Worm (Caenorhabditis elegans) whole organism, L4 larva: ENCODE measurements around the gene lin-3.

Source experiments
- D1046.2 ChIP-seq: fragments of 200-800 bp; sonication (Bioruptor generic); IDR thresholded peaks from 2 replicates; pipeline ENCODE4 v1.3.6; 2022; ENCODE audit warnings: missing genetic modification characterization, missing compliant biosample characterization
- F44E2.7 ChIP-seq: fragments of 200-800 bp; sonication (Bioruptor generic); IDR thresholded peaks from 2 replicates; pipeline ENCODE4 v2.1.2; 2022; ENCODE audit warnings: missing genetic modification characterization, missing compliant biosample characterization
- F49E8.2 ChIP-seq: sonication (generic microtip); optimal IDR thresholded peaks from 2 replicates; lab custom pipeline; 2016; ENCODE audit warnings: missing compliant biosample characterization, mild to moderate bottlenecking, missing genetic modification characterization, borderline replicate concordance
- R02D3.7 ChIP-seq: fragments of 150-350 bp; sonication (generic microtip); optimal IDR thresholded peaks from 3 replicates; lab custom pipeline; 2014; ENCODE audit warnings: missing biosample characterization, missing genetic modification characterization
- Y105C5A.15 ChIP-seq: fragments of 200-800 bp; sonication (Bioruptor generic); IDR thresholded peaks from 2 replicates; pipeline ENCODE4 v1.3.6; 2022; ENCODE audit warnings: missing genetic modification characterization, missing compliant biosample characterization
- aha-1 ChIP-seq: fragments of 150-350 bp; peaks from one replicate; lab custom pipeline; 2014; ENCODE audit warnings: missing biosample characterization, missing genetic modification characterization
- aly-2 ChIP-seq: sonication (generic microtip); optimal IDR thresholded peaks from 2 replicates; lab custom pipeline; 2018; ENCODE audit warnings: missing biosample characterization, missing genetic modification characterization
- attf-4 ChIP-seq: sonication (generic microtip); optimal IDR thresholded peaks from 3 replicates; lab custom pipeline; 2017; ENCODE audit warnings: missing biosample characterization, missing genetic modification characterization
- ceh-28 ChIP-seq: fragments of 150-350 bp; optimal IDR thresholded peaks from 2 replicates; lab custom pipeline; 2014; ENCODE audit warnings: missing biosample characterization, missing genetic modification reagents, missing genetic modification characterization
- ceh-62 ChIP-seq: sonication (generic microtip); optimal IDR thresholded peaks from 2 replicates; lab custom pipeline; 2017; ENCODE audit warnings: missing biosample characterization, missing genetic modification characterization
- ceh-82 ChIP-seq: sonication (generic microtip); optimal IDR thresholded peaks from 2 replicates; lab custom pipeline; 2017; ENCODE audit warnings: missing biosample characterization, missing genetic modification characterization
- daf-8 ChIP-seq: fragments of 200-800 bp; sonication (Bioruptor generic); IDR thresholded peaks from 2 replicates; pipeline ENCODE4 v1.3.6; 2022; ENCODE audit warnings: missing genetic modification characterization, missing compliant biosample characterization
- dmd-6 ChIP-seq: fragments of 200-800 bp; sonication (Bioruptor generic); IDR thresholded peaks from 2 replicates; pipeline ENCODE4 v1.3.6; 2022; ENCODE audit warnings: missing genetic modification reagents, missing genetic modification characterization, missing compliant biosample characterization
- dmd-9 ChIP-seq: fragments of 200-800 bp; sonication (Bioruptor generic); IDR thresholded peaks from 2 replicates; pipeline ENCODE4 v1.3.6; 2022; ENCODE audit warnings: missing genetic modification reagents, missing genetic modification characterization, missing compliant biosample characterization
- dpl-1 ChIP-seq: fragments of 150-350 bp; optimal IDR thresholded peaks from 2 replicates; lab custom pipeline; 2014; ENCODE audit warnings: missing biosample characterization, missing genetic modification reagents, missing genetic modification characterization
- duxl-1 ChIP-seq: sonication (generic microtip); optimal IDR thresholded peaks from 2 replicates; lab custom pipeline; 2016; ENCODE audit warnings: mild to moderate bottlenecking, missing genetic modification characterization, moderate library complexity, missing compliant biosample characterization; ENCODE audit not compliant: poor library complexity
- fos-1 ChIP-seq: fragments of 150-350 bp; optimal IDR thresholded peaks from 2 replicates; lab custom pipeline; 2014; ENCODE audit warnings: missing biosample characterization, missing genetic modification characterization
- gei-8 ChIP-seq: fragments of 200-800 bp; sonication (Bioruptor generic); optimal IDR thresholded peaks from 2 replicates; lab custom pipeline; 2018; ENCODE audit warnings: mild to moderate bottlenecking, missing genetic modification characterization, missing compliant biosample characterization
- hlh-11 ChIP-seq: fragments of 200-800 bp; sonication (Bioruptor generic); optimal IDR thresholded peaks from 2 replicates; lab custom pipeline; 2018; ENCODE audit warnings: mild to moderate bottlenecking, missing genetic modification characterization, missing compliant biosample characterization
- hlh-30 ChIP-seq: sonication (generic microtip); optimal IDR thresholded peaks from 2 replicates; lab custom pipeline; 2017; ENCODE audit warnings: antibody characterized with exemption, mild to moderate bottlenecking, missing genetic modification characterization, missing compliant biosample characterization; ENCODE audit not compliant: insufficient read depth
- lim-7 ChIP-seq: fragments of 200-800 bp; sonication (Bioruptor generic); IDR thresholded peaks from 2 replicates; pipeline ENCODE4 v1.3.6; 2022; ENCODE audit warnings: missing genetic modification characterization, missing compliant biosample characterization
- lin-29 ChIP-seq: fragments of 200-800 bp; sonication (Bioruptor generic); IDR thresholded peaks from 2 replicates; pipeline ENCODE4 v1.3.6; 2022; ENCODE audit warnings: missing genetic modification reagents, missing genetic modification characterization, missing compliant biosample characterization
- lin-38 ChIP-seq: fragments of 200-800 bp; sonication (Bioruptor generic); IDR thresholded peaks from 2 replicates; pipeline ENCODE4 v1.3.6; 2022; ENCODE audit warnings: missing genetic modification reagents, missing genetic modification characterization, missing compliant biosample characterization
- lir-3 ChIP-seq: sonication (generic microtip); optimal IDR thresholded peaks from 2 replicates; lab custom pipeline; 2016; ENCODE audit warnings: mild to moderate bottlenecking, missing genetic modification characterization, missing compliant biosample characterization
- madf-5 ChIP-seq, 2 experiments: fragments of 200-800 bp; sonication (Bioruptor generic); IDR thresholded peaks; 2 replicates each; pipeline ENCODE4 v1.3.6; 2022; ENCODE audit warnings: missing compliant biosample characterization in 2 of 2, missing genetic modification characterization in 2 of 2
- madf-9 ChIP-seq: fragments of 200-800 bp; sonication (Bioruptor generic); conservative IDR thresholded peaks from 2 replicates; pipeline ENCODE4 v1.3.6; 2022; ENCODE audit warnings: missing genetic modification reagents, missing genetic modification characterization, missing compliant biosample characterization
- mep-1 ChIP-seq: fragments of 150-350 bp; sonication (generic microtip); optimal IDR thresholded peaks from 3 replicates; lab custom pipeline; 2014; ENCODE audit warnings: missing biosample characterization, missing genetic modification characterization
- mxl-2 ChIP-seq: fragments of 200-800 bp; sonication (Bioruptor generic); conservative IDR thresholded peaks from 2 replicates; pipeline ENCODE4 v1.3.6; 2022; ENCODE audit warnings: missing genetic modification reagents, missing genetic modification characterization, missing compliant biosample characterization
- nhr-102 ChIP-seq: sonication (generic microtip); optimal IDR thresholded peaks from 2 replicates; lab custom pipeline; 2016; ENCODE audit warnings: mild to moderate bottlenecking, missing genetic modification characterization, moderate library complexity, missing compliant biosample characterization
- nhr-11 ChIP-seq: fragments of 150-350 bp; optimal IDR thresholded peaks from 2 replicates; lab custom pipeline; 2014; ENCODE audit warnings: missing biosample characterization, missing genetic modification characterization
- nhr-237 ChIP-seq: sonication (generic microtip); optimal IDR thresholded peaks from 2 replicates; lab custom pipeline; 2017; ENCODE audit warnings: missing biosample characterization, missing genetic modification characterization
- nhr-25 ChIP-seq: sonication (generic microtip); optimal IDR thresholded peaks from 2 replicates; lab custom pipeline; 2017; ENCODE audit warnings: missing genetic modification characterization, mild to moderate bottlenecking, missing compliant biosample characterization, antibody characterized with exemption, moderate library complexity, borderline replicate concordance; ENCODE audit not compliant: insufficient read depth
- nhr-28 ChIP-seq: fragments of 150-350 bp; optimal IDR thresholded peaks from 2 replicates; lab custom pipeline; 2014; ENCODE audit warnings: missing biosample characterization, missing genetic modification characterization
- nhr-41 ChIP-seq: fragments of 200-800 bp; sonication (Bioruptor generic); IDR thresholded peaks from 2 replicates; pipeline ENCODE4 v1.3.6; 2022; ENCODE audit warnings: missing genetic modification reagents, missing genetic modification characterization, missing compliant biosample characterization
- nhr-77 ChIP-seq: fragments of 150-350 bp; optimal IDR thresholded peaks from 2 replicates; lab custom pipeline; 2014; ENCODE audit warnings: missing biosample characterization, missing genetic modification characterization
- pha-4 ChIP-seq, 2 experiments: fragments of 150-350 bp in 1 of 2; fragments of 200-800 bp in 1 of 2; sonication (Bioruptor generic) in 1 of 2; IDR thresholded peaks in 1 of 2; optimal IDR thresholded peaks in 1 of 2; 2 replicates each; pipeline versions ENCODE4 v1.3.6 to Lab custom; 2014 to 2022; ENCODE audit warnings: missing genetic modification characterization in 2 of 2, missing genetic modification reagents in 2 of 2, missing biosample characterization in 1 of 2, missing compliant biosample characterization in 1 of 2
- rbr-2 ChIP-seq: sonication (generic microtip); optimal IDR thresholded peaks from 2 replicates; lab custom pipeline; 2016; ENCODE audit warnings: missing genotype, missing genetic modification characterization, missing compliant biosample characterization
- spr-1 ChIP-seq: sonication (generic microtip); optimal IDR thresholded peaks from 2 replicates; lab custom pipeline; 2016; ENCODE audit warnings: mild to moderate bottlenecking, missing genetic modification characterization, missing compliant biosample characterization
- spr-3 ChIP-seq: fragments of 200-800 bp; sonication (Bioruptor generic); optimal IDR thresholded peaks from 2 replicates; lab custom pipeline; 2018; ENCODE audit warnings: mild to moderate bottlenecking, missing genetic modification characterization, missing compliant biosample characterization
- unc-62 ChIP-seq, 3 experiments: fragments of 150-350 bp in 1 of 3; sonication (generic microtip); optimal IDR thresholded peaks in 2 of 3; peaks in 1 of 3; 1 replicate in 1 of 3; 2 replicates in 2 of 3; lab custom pipeline; 2014 to 2017; ENCODE audit warnings: missing biosample characterization in 3 of 3, missing genetic modification characterization in 3 of 3, missing genetic modification reagents in 3 of 3, missing genotype in 1 of 3
- zfp-2 ChIP-seq: sonication (generic microtip); optimal IDR thresholded peaks from 2 replicates; lab custom pipeline; 2016; ENCODE audit warnings: mild to moderate bottlenecking, missing genetic modification characterization, missing compliant biosample characterization
- zip-2 ChIP-seq: fragments of 150-350 bp; optimal IDR thresholded peaks from 2 replicates; lab custom pipeline; 2014; ENCODE audit warnings: missing biosample characterization, missing genetic modification characterization
- ztf-7 ChIP-seq: fragments of 150-350 bp; optimal IDR thresholded peaks from 2 replicates; lab custom pipeline; 2014; ENCODE audit warnings: missing biosample characterization, missing genetic modification characterization

The lin-3 gene

ce11 chrIV:11021512-11022268 lies 32.4 kb upstream of the lin-3 start, which contains the start of gene mogs-1 (continued):
- no peak for TF ChIP-seq daf-8
- TF ChIP-seq D1046.2 (GFP tag; lab: Robert Waterston, UW), result no peak
- no peak for TF ChIP-seq nhr-237 (tag; lab: Kevin White, UChicago)
- no peak for TF ChIP-seq F49E8.2 (tag; lab: Kevin White, UChicago)
- no peak for TF ChIP-seq fos-1 (tag; lab: Kevin White, UChicago)
- TF ChIP-seq ceh-62, result no peak
- no peak for TF ChIP-seq spr-1 (tag; lab: Kevin White, UChicago)
- no peak for TF ChIP-seq unc-62 (GFP tag; optimal IDR thresholded peaks at IDR 0.05 in 1 of 2; lab: Kevin White, UChicago)
- TF ChIP-seq unc-62 (tag; optimal IDR thresholded peaks at IDR 0.05; lab: Kevin White, UChicago), result no peak
- TF ChIP-seq pha-4 (GFP tag; IDR thresholded peaks at IDR 0.05; lab: Robert Waterston, UW), result no peak
- no peak for TF ChIP-seq pha-4 (tag; optimal IDR thresholded peaks at IDR 0.05; lab: Kevin White, UChicago)
- no peak for TF ChIP-seq gei-8 (GFP tag; lab: Kevin White, UChicago)
- TF ChIP-seq dmd-6 (GFP tag; lab: Robert Waterston, UW), result no peak; the same call in 1 of the 2 replicates
- no peak for TF ChIP-seq madf-9
- TF ChIP-seq hlh-11, result peak; percentile 69
- no peak for TF ChIP-seq attf-4 (tag; lab: Kevin White, UChicago)
- no peak for TF ChIP-seq duxl-1 (tag; lab: Kevin White, UChicago)
- peak; percentile 70 for TF ChIP-seq aha-1 (tag; lab: Kevin White, UChicago)
- no peak for TF ChIP-seq madf-5 (GFP tag; IDR thresholded peaks at IDR 0.05; lab: Robert Waterston, UW)
- TF ChIP-seq aly-2 (tag; lab: Kevin White, UChicago), result no peak
- TF ChIP-seq nhr-102 (tag; lab: Kevin White, UChicago), result peak; percentile 14
- TF ChIP-seq zfp-2, result no peak
- TF ChIP-seq ceh-82 (tag; lab: Kevin White, UChicago), result no peak
- no peak for TF ChIP-seq lin-29 (GFP tag; lab: Robert Waterston, UW)
- TF ChIP-seq hlh-30 (tag; lab: Kevin White, UChicago), result peak; percentile 80
- no peak for TF ChIP-seq F44E2.7 (GFP tag; lab: Robert Waterston, UW)
- TF ChIP-seq lin-38 (GFP tag; lab: Robert Waterston, UW), result no peak

- TF ChIP-seq lir-3 (tag; lab: Kevin White, UChicago) (no peak), mep-1 (tag; lab: Kevin White, UChicago) (no peak), nhr-77 (tag; lab: Kevin White, UChicago) (no peak), mxl-2 (GFP tag; lab: Robert Waterston, UW) (no peak), nhr-28 (tag; lab: Kevin White, UChicago) (no peak), dpl-1 (GFP tag; lab: Kevin White, UChicago) (no peak), R02D3.7 (tag; lab: Kevin White, UChicago) (no peak), spr-3 (GFP tag; lab: Kevin White, UChicago) (no peak), nhr-11 (tag; lab: Kevin White, UChicago) (no peak)
Observed at ce11 chrIV:11022303-11022702, 31.8 kb upstream of the lin-3 start, which contains the start of gene alh-3. Gene alh-3 (plus strand): TSS chrIV:11022603.

- TF ChIP-seq gei-8 (GFP tag; lab: Kevin White, UChicago), result peak; percentile 66
- no peak for TF ChIP-seq nhr-28 (tag; lab: Kevin White, UChicago)
- peak; percentile 77 for TF ChIP-seq pha-4 (GFP tag; IDR thresholded peaks at IDR 0.05; lab: Robert Waterston, UW)
- TF ChIP-seq pha-4 (tag; optimal IDR thresholded peaks at IDR 0.05; lab: Kevin White, UChicago), result no peak
- no peak for TF ChIP-seq dmd-9 (GFP tag; lab: Robert Waterston, UW)
- no peak for TF ChIP-seq nhr-25
- TF ChIP-seq nhr-41 (GFP tag; lab: Robert Waterston, UW), result 0 out of 2 replicates have a peak, but pooled peaks have one; percentile 55
- 0 out of 2 replicates have a peak, but pooled peaks have one; percentile 32 for TF ChIP-seq lin-29 (GFP tag; lab: Robert Waterston, UW)
- TF ChIP-seq F49E8.2 (tag; lab: Kevin White, UChicago), result peak; percentile 91
- peak; percentile 27 for TF ChIP-seq mep-1 (tag; lab: Kevin White, UChicago)
- TF ChIP-seq Y105C5A.15 (GFP tag; lab: Robert Waterston, UW), result peak; percentile 77; the same call in 1 of the 2 replicates
- 0 out of 2 replicates have a peak, but pooled peaks have one; percentile 20 for TF ChIP-seq dmd-6 (GFP tag; lab: Robert Waterston, UW)
- peak; percentile 28 to 76; a peak in 1 of 4 replicates for TF ChIP-seq madf-5 (GFP tag; IDR thresholded peaks at IDR 0.05; lab: Robert Waterston, UW)
- TF ChIP-seq attf-4 (tag; lab: Kevin White, UChicago), result no peak
- TF ChIP-seq F44E2.7 (GFP tag; lab: Robert Waterston, UW), result 0 out of 2 replicates have a peak, but pooled peaks have one; percentile 43
- no peak for TF ChIP-seq ceh-82 (tag; lab: Kevin White, UChicago)
- TF ChIP-seq lim-7, result peak; percentile 96
- peak; percentile 84 for TF ChIP-seq D1046.2 (GFP tag; lab: Robert Waterston, UW)
- no peak for TF ChIP-seq ceh-28
- TF ChIP-seq rbr-2 (tag; lab: Kevin White, UChicago), result peak; percentile 42
- no peak for TF ChIP-seq zip-2 (tag; lab: Kevin White, UChicago)
- TF ChIP-seq aha-1 (tag; lab: Kevin White, UChicago), result no peak
- TF ChIP-seq zfp-2, result peak; percentile 42
- no peak for TF ChIP-seq ztf-7 (tag; lab: Kevin White, UChicago)
Observed at ce11 chrIV:11025941-11026340, 28.2 kb upstream of the lin-3 start.
